Worm (Caenorhabditis elegans) whole organism, L1 larva: Measurements from ENCODE around the gene C49F8.14.

ENCODE experiments used
- C04F5.9 ChIP-seq: sonication (generic microtip); optimal IDR thresholded peaks from 2 replicates; lab custom pipeline; 2016; ENCODE audit warnings: missing genetic modification characterization, missing compliant biosample characterization
- F16B12.6 ChIP-seq: fragments of 150-350 bp; optimal IDR thresholded peaks from 2 replicates; lab custom pipeline; 2014; ENCODE audit warnings: missing biosample characterization, missing genetic modification characterization
- Y116A8C.19 ChIP-seq: sonication (generic microtip); optimal IDR thresholded peaks from 2 replicates; lab custom pipeline; 2016; ENCODE audit warnings: missing compliant biosample characterization, missing genetic modification characterization, borderline replicate concordance
- aha-1 ChIP-seq: fragments of 150-350 bp; optimal IDR thresholded peaks from 2 replicates; lab custom pipeline; 2014; ENCODE audit warnings: missing biosample characterization, missing genetic modification characterization
- alr-1 ChIP-seq: fragments of 200-800 bp; sonication (Bioruptor generic); optimal IDR thresholded peaks from 2 replicates; lab custom pipeline; 2018; ENCODE audit warnings: borderline replicate concordance, mild to moderate bottlenecking, missing genetic modification characterization, missing compliant biosample characterization
- ama-1 ChIP-seq: fragments of 150-350 bp; optimal IDR thresholded peaks from 2 replicates; lab custom pipeline; 2014
- blmp-1 ChIP-seq: fragments of 150-350 bp; optimal IDR thresholded peaks from 2 replicates; lab custom pipeline; 2014; ENCODE audit warnings: missing biosample characterization, missing genetic modification characterization
- ceh-63 ChIP-seq: fragments of 200-800 bp; sonication (Bioruptor generic); optimal IDR thresholded peaks from 2 replicates; lab custom pipeline; 2018; ENCODE audit warnings: mild to moderate bottlenecking, missing genetic modification characterization, missing compliant biosample characterization
- ceh-8 ChIP-seq: fragments of 200-800 bp; sonication (Bioruptor generic); optimal IDR thresholded peaks from 2 replicates; lab custom pipeline; 2018; ENCODE audit warnings: mild to moderate bottlenecking, missing genetic modification characterization, moderate library complexity, missing compliant biosample characterization
- ceh-90 ChIP-seq: sonication (generic microtip); optimal IDR thresholded peaks from 2 replicates; lab custom pipeline; 2016; ENCODE audit warnings: missing genetic modification characterization, missing compliant biosample characterization
- dpl-1 ChIP-seq, 3 experiments: fragments of 150-350 bp in 2 of 3; sonication (generic microtip) in 1 of 3; optimal IDR thresholded peaks; 2 replicates each; lab custom pipeline; 2014 to 2017; ENCODE audit warnings: missing biosample characterization in 3 of 3, missing genetic modification characterization in 3 of 3, missing genetic modification reagents in 3 of 3
- efl-1 ChIP-seq, 4 experiments: fragments of 150-350 bp; optimal IDR thresholded peaks in 3 of 4; peaks in 1 of 4; 1 replicate in 1 of 4; 2 replicates in 3 of 4; lab custom pipeline; 2014; ENCODE audit warnings: missing biosample characterization in 2 of 4, missing genetic modification characterization in 2 of 4, missing genetic modification reagents in 2 of 4
- efl-3 ChIP-seq: fragments of 200-800 bp; sonication (Bioruptor generic); optimal IDR thresholded peaks from 2 replicates; lab custom pipeline; 2018; ENCODE audit warnings: mild to moderate bottlenecking, missing genetic modification characterization, missing compliant biosample characterization
- egl-27 ChIP-seq, 2 experiments: fragments of 150-350 bp in 1 of 2; sonication (generic microtip); optimal IDR thresholded peaks; 3 replicates each; lab custom pipeline; 2017 to 2018; ENCODE audit warnings: missing biosample characterization in 2 of 2, missing genetic modification characterization in 2 of 2, missing genetic modification reagents in 2 of 2
- elt-2 ChIP-seq: sonication (generic microtip); optimal IDR thresholded peaks from 2 replicates; lab custom pipeline; 2016; ENCODE audit warnings: missing genetic modification characterization, mild to moderate bottlenecking, inconsistent platforms, missing compliant biosample characterization, missing genetic modification reagents
- fkh-10 ChIP-seq: sonication (generic microtip); optimal IDR thresholded peaks from 2 replicates; lab custom pipeline; 2017; ENCODE audit warnings: missing biosample characterization, missing genetic modification reagents, missing genetic modification characterization
- fkh-4 ChIP-seq: sonication (generic microtip); optimal IDR thresholded peaks from 2 replicates; lab custom pipeline; 2016; ENCODE audit warnings: missing compliant biosample characterization, missing genetic modification characterization, borderline replicate concordance
- fkh-8 ChIP-seq: sonication (generic microtip); optimal IDR thresholded peaks from 2 replicates; lab custom pipeline; 2016; ENCODE audit warnings: mild to moderate bottlenecking, missing genetic modification characterization, missing compliant biosample characterization
- fos-1 ChIP-seq: fragments of 150-350 bp; optimal IDR thresholded peaks from 2 replicates; lab custom pipeline; 2014; ENCODE audit warnings: missing biosample characterization, missing genetic modification characterization
- grh-1 ChIP-seq: fragments of 200-800 bp; sonication (Bioruptor generic); IDR thresholded peaks from 2 replicates; pipeline ENCODE4 v1.3.6; 2022; ENCODE audit warnings: missing genetic modification reagents, missing genetic modification characterization, missing compliant biosample characterization
- hlh-4 ChIP-seq: sonication (generic microtip); optimal IDR thresholded peaks from 2 replicates; lab custom pipeline; 2016; ENCODE audit warnings: mild to moderate bottlenecking, missing genetic modification characterization, missing compliant biosample characterization
- hpl-2 ChIP-seq: fragments of 150-350 bp; optimal IDR thresholded peaks from 2 replicates; lab custom pipeline; 2014; ENCODE audit warnings: missing biosample characterization, missing genetic modification reagents, missing genetic modification characterization
- lin-13 ChIP-seq: fragments of 150-350 bp; optimal IDR thresholded peaks from 2 replicates; lab custom pipeline; 2014; ENCODE audit warnings: missing biosample characterization, missing genetic modification reagents, missing genetic modification characterization
- lin-14 ChIP-seq: fragments of 200-800 bp; sonication (Bioruptor generic); optimal IDR thresholded peaks from 2 replicates; lab custom pipeline; 2018; ENCODE audit warnings: mild to moderate bottlenecking, missing genetic modification characterization, moderate library complexity, missing compliant biosample characterization
- lin-15B ChIP-seq: fragments of 150-350 bp; sonication (generic microtip); optimal IDR thresholded peaks from 3 replicates; lab custom pipeline; 2014; ENCODE audit warnings: missing biosample characterization, missing genetic modification characterization
- lin-39 ChIP-seq: fragments of 150-350 bp; optimal IDR thresholded peaks from 2 replicates; lab custom pipeline; 2014; ENCODE audit warnings: missing biosample characterization, missing genetic modification reagents, missing genetic modification characterization
- lsy-2 ChIP-seq, 2 experiments: fragments of 150-350 bp; optimal IDR thresholded peaks; 2 replicates each; lab custom pipeline; 2014; ENCODE audit warnings: missing biosample characterization in 2 of 2, missing genetic modification characterization in 2 of 2
- mdl-1 ChIP-seq, 2 experiments: fragments of 150-350 bp; optimal IDR thresholded peaks; 2 replicates each; lab custom pipeline; 2014 to 2017; ENCODE audit warnings: missing biosample characterization in 2 of 2, missing genetic modification characterization in 2 of 2, inconsistent platforms in 1 of 2
- mep-1 ChIP-seq: fragments of 150-350 bp; optimal IDR thresholded peaks from 2 replicates; lab custom pipeline; 2014; ENCODE audit warnings: missing biosample characterization, missing genetic modification characterization
- nhr-11 ChIP-seq: fragments of 150-350 bp; optimal IDR thresholded peaks from 2 replicates; lab custom pipeline; 2014; ENCODE audit warnings: missing biosample characterization, missing genetic modification characterization
- nhr-20 ChIP-seq: sonication (generic microtip); optimal IDR thresholded peaks from 2 replicates; lab custom pipeline; 2016; ENCODE audit warnings: mild to moderate bottlenecking, missing genetic modification characterization, missing compliant biosample characterization
- nhr-237 ChIP-seq: fragments of 150-350 bp; optimal IDR thresholded peaks from 2 replicates; lab custom pipeline; 2014; ENCODE audit warnings: missing biosample characterization, missing genetic modification characterization
- nhr-28 ChIP-seq: fragments of 150-350 bp; optimal IDR thresholded peaks from 2 replicates; lab custom pipeline; 2014; ENCODE audit warnings: missing biosample characterization, missing genetic modification characterization
- nhr-47 ChIP-seq: sonication (generic microtip); optimal IDR thresholded peaks from 2 replicates; lab custom pipeline; 2016; ENCODE audit warnings: mild to moderate bottlenecking, missing genetic modification characterization, moderate library complexity, missing compliant biosample characterization
- nhr-71 ChIP-seq: sonication (generic microtip); optimal IDR thresholded peaks from 2 replicates; lab custom pipeline; 2016; ENCODE audit warnings: mild to moderate bottlenecking, missing genetic modification characterization, moderate library complexity, missing compliant biosample characterization
- nhr-77 ChIP-seq: fragments of 150-350 bp; optimal IDR thresholded peaks from 2 replicates; lab custom pipeline; 2014; ENCODE audit warnings: missing biosample characterization, missing genetic modification characterization
- nhr-84 ChIP-seq: sonication (generic microtip); optimal IDR thresholded peaks from 2 replicates; lab custom pipeline; 2017; ENCODE audit warnings: missing biosample characterization, missing genetic modification characterization
- pag-3 ChIP-seq: sonication (generic microtip); optimal IDR thresholded peaks from 2 replicates; lab custom pipeline; 2017; ENCODE audit warnings: missing genetic modification characterization, mild to moderate bottlenecking, missing compliant biosample characterization, antibody characterized with exemption, borderline replicate concordance; ENCODE audit not compliant: insufficient read depth
- skn-1 ChIP-seq: fragments of 150-350 bp; optimal IDR thresholded peaks from 2 replicates; lab custom pipeline; 2014; ENCODE audit warnings: missing biosample characterization, missing genetic modification characterization
- snu-23 ChIP-seq: sonication (generic microtip); optimal IDR thresholded peaks from 2 replicates; lab custom pipeline; 2016; ENCODE audit warnings: missing genetic modification characterization, missing compliant biosample characterization
- sptf-1 ChIP-seq: fragments of 150-350 bp; optimal IDR thresholded peaks from 2 replicates; lab custom pipeline; 2014; ENCODE audit warnings: missing biosample characterization, missing genetic modification characterization
- tbx-2 ChIP-seq: sonication (generic microtip); optimal IDR thresholded peaks from 2 replicates; lab custom pipeline; 2016; ENCODE audit warnings: missing genetic modification characterization, missing compliant biosample characterization
- unc-130 ChIP-seq: fragments of 150-350 bp; optimal IDR thresholded peaks from 2 replicates; lab custom pipeline; 2017; ENCODE audit warnings: missing biosample characterization, missing genetic modification characterization, inconsistent platforms
- unc-86 ChIP-seq: sonication (generic microtip); optimal IDR thresholded peaks from 2 replicates; lab custom pipeline; 2016; ENCODE audit warnings: missing genetic modification characterization, missing compliant biosample characterization
- unc-98 ChIP-seq: fragments of 200-800 bp; sonication (Bioruptor generic); IDR thresholded peaks from 2 replicates; pipeline ENCODE4 v1.3.6; 2022; ENCODE audit warnings: missing genetic modification characterization, missing compliant biosample characterization
- vab-15 ChIP-seq: sonication (generic microtip); optimal IDR thresholded peaks from 2 replicates; lab custom pipeline; 2017; ENCODE audit warnings: missing genotype, mild to moderate bottlenecking, missing genetic modification characterization, missing compliant biosample characterization
- xbp-1 ChIP-seq: sonication (generic microtip); optimal IDR thresholded peaks from 2 replicates; lab custom pipeline; 2016; ENCODE audit warnings: missing genetic modification characterization, missing compliant biosample characterization
- zag-1 ChIP-seq: fragments of 150-350 bp; optimal IDR thresholded peaks from 2 replicates; lab custom pipeline; 2014; ENCODE audit warnings: missing biosample characterization, missing genetic modification characterization
- ztf-4 ChIP-seq: fragments of 150-350 bp; optimal IDR thresholded peaks from 2 replicates; lab custom pipeline; 2014; ENCODE audit warnings: missing biosample characterization, missing genetic modification characterization

Gene C49F8.14

DNA sequence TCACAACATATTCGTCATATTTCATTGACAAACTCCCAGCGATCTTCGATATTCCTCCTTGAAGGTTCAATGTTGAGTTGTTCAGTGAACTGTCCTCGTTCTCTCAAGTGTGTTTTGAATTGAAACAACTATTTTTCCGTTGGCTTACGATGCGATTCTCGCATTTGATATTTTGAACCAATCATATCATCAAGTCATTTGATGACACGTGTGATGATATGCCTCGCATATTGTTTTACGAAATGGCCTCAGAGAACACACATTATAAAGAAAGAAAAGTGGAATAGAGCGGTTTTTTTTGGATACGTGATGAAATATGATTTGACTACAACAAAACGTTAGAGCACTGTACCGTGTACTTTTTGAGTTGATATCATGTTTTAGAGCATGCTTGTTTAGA, 28.3 kb downstream of the C49F8.14 start (continued):
- TF ChIP-seq ztf-4 (tag; lab: Kevin White, UChicago) (peak; percentile 7), ama-1 (lab: Kevin White, UChicago) (no peak), mep-1 (tag; lab: Kevin White, UChicago) (no peak), zag-1 (tag; lab: Kevin White, UChicago) (no peak), egl-27 (tag; optimal IDR thresholded peaks at IDR 0.05; lab: Kevin White, UChicago) (no peak), xbp-1 (tag; lab: Kevin White, UChicago) (peak; percentile 20), ceh-8 (GFP tag; lab: Kevin White, UChicago) (no peak), nhr-84 (tag; lab: Kevin White, UChicago) (no peak), tbx-2 (tag; lab: Kevin White, UChicago) (peak; percentile 82), nhr-11 (tag; lab: Kevin White, UChicago) (no peak), nhr-71 (tag; lab: Kevin White, UChicago) (peak; percentile 94), lin-15B (tag; lab: Kevin White, UChicago) (no peak), vab-15 (no peak), nhr-47 (tag; lab: Kevin White, UChicago) (peak; percentile 62), efl-3 (GFP tag; lab: Kevin White, UChicago) (no peak), unc-86 (tag; lab: Kevin White, UChicago) (no peak), lin-13 (GFP tag; lab: Kevin White, UChicago) (peak; percentile 33), sptf-1 (tag; lab: Kevin White, UChicago) (no peak), aha-1 (tag; lab: Kevin White, UChicago) (no peak), unc-130 (peak; percentile 6), nhr-237 (tag; lab: Kevin White, UChicago) (no peak), alr-1 (tag; lab: Kevin White, UChicago) (no peak), nhr-77 (no peak), lin-14 (GFP tag; lab: Kevin White, UChicago) (peak; percentile 77), pag-3 (tag; lab: Kevin White, UChicago) (no peak), blmp-1 (tag; lab: Kevin White, UChicago) (peak; percentile 71), dpl-1 (GFP tag; optimal IDR thresholded peaks at IDR 0.05; lab: Kevin White, UChicago) (no peak), C04F5.9 (no peak), grh-1 (peak; percentile 54), hpl-2 (no peak), ceh-63 (GFP tag; lab: Kevin White, UChicago) (no peak), unc-98 (GFP tag; lab: Robert Waterston, UW) (no peak), skn-1 (tag; lab: Kevin White, UChicago) (peak; percentile 67), nhr-20 (tag; lab: Kevin White, UChicago) (peak; percentile 91), F16B12.6 (tag; lab: Kevin White, UChicago) (no peak), snu-23 (GFP tag; lab: Kevin White, UChicago) (peak; percentile 86), mdl-1 (tag; optimal IDR thresholded peaks at IDR 0.05; lab: Kevin White, UChicago) (peak in 1 of 2 experiments; percentile 87), nhr-28 (no peak), ceh-90 (no peak), lsy-2 (tag; optimal IDR thresholded peaks at IDR 0.05; lab: Kevin White, UChicago) (peak; percentile 35 to 44), fos-1 (no peak), Y116A8C.19 (tag; lab: Kevin White, UChicago) (no peak), elt-2 (tag; lab: Kevin White, UChicago) (peak; percentile 59), fkh-4 (tag; lab: Kevin White, UChicago) (no peak)

DNA sequence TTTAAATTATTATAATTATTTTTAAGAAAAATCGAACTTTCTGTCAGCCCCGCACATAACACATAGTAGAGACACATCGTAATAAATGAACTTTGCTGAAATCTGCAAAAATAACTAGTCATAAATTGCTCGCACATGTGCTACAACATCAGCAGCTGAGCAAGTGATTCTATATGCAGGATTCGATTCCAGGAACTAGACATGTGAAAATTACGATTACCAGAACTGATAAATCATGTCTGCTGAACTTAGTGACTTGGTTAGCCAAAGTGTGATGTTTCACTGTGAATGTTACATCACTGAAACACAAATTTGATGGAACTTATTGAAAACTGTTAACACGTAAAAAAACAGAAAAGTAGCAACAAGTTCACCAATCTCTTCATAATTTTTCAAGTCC, 29.5 kb downstream of the C49F8.14 start:
- TF ChIP-seq efl-1 (optimal IDR thresholded peaks at IDR 0.05; lab: Kevin White, UChicago) (no peak), efl-1 (GFP tag; optimal IDR thresholded peaks at IDR 0.05 in 1 of 2; lab: Kevin White, UChicago) (peak in 1 of 2 experiments; percentile 2), hlh-4 (peak; percentile 98), lin-39 (tag; lab: Kevin White, UChicago) (no peak), nhr-11 (tag; lab: Kevin White, UChicago) (peak; percentile 29), nhr-47 (tag; lab: Kevin White, UChicago) (peak; percentile 61), fkh-8 (tag; lab: Kevin White, UChicago) (peak; percentile 60), fkh-10 (GFP tag; lab: Kevin White, UChicago) (no peak), nhr-71 (tag; lab: Kevin White, UChicago) (peak; percentile 61)
- TF ChIP-seq, all 84 proteins: peak for 6
